Fruit fly (Drosophila melanogaster): ENCODE data around the gene Cnx99A.
A peak's percentile ranks its signal among the peaks of the same experiment; 100 is the strongest.

Cnx99A gene

dm6 chr3R:29322637-29323036 lies 3.2 kb upstream of the Cnx99A start (continued):
- TF ChIP-seq sens (GFP tag) (peak; percentile 27), CG7357 (GFP tag; IDR thresholded peaks at IDR 0.05) (no peak), Ada2b (GFP tag; IDR thresholded peaks at IDR 0.05) (no peak), mam (GFP tag; optimal IDR thresholded peaks at IDR 0.05) (peak; percentile 17), CG4424 (GFP tag; optimal IDR thresholded peaks at IDR 0.05) (peak; percentile 4), CG7839 (tag; optimal IDR thresholded peaks at IDR 0.05) (peak; percentile 4), lab (GFP tag; optimal IDR thresholded peaks at IDR 0.05) (peak; percentile 8), Nf-YB (GFP tag; optimal IDR thresholded peaks at IDR 0.05) (no peak), Ets65A (GFP tag) (peak; percentile 89), Drgx (GFP tag; IDR thresholded peaks at IDR 0.05) (0 out of 2 replicates have a peak, but pooled peaks have one; percentile 10), Camta (GFP tag; optimal IDR thresholded peaks at IDR 0.05) (no peak), pum (GFP tag; optimal IDR thresholded peaks at IDR 0.05) (no peak), zfh1 (GFP tag; IDR thresholded peaks at IDR 0.05) (peak; percentile 35; the same call in 1 of the 3 replicates), MBD-R2 (GFP tag; IDR thresholded peaks at IDR 0.05) (0 out of 2 replicates have a peak, but pooled peaks have one; percentile 11), CG6765 (GFP tag; optimal IDR thresholded peaks at IDR 0.05) (no peak), lmd (GFP tag; IDR thresholded peaks at IDR 0.05) (peak; percentile 38; the same call in 1 of the 2 replicates), CG7786 (GFP tag; optimal IDR thresholded peaks at IDR 0.05) (no peak), CG7556 (GFP tag; optimal IDR thresholded peaks at IDR 0.05) (peak; percentile 7), slbo (GFP tag; IDR thresholded peaks at IDR 0.05) (peak; percentile 43; the same call in 1 of the 2 replicates), CG11504 (tag; optimal IDR thresholded peaks at IDR 0.05) (peak; percentile 19), kah (GFP tag; optimal IDR thresholded peaks at IDR 0.05) (no peak), dysf (GFP tag; IDR thresholded peaks at IDR 0.05) (peak; percentile 60; the same call in 1 of the 3 replicates), onecut (GFP tag; IDR thresholded peaks at IDR 0.05) (no peak), vvl (GFP tag; IDR thresholded peaks at IDR 0.05) (0 out of 2 replicates have a peak, but pooled peaks have one; percentile 8), tap (tag; optimal IDR thresholded peaks at IDR 0.05) (no peak), prd (optimal IDR thresholded peaks at IDR 0.05) (no peak), prd (GFP tag; IDR thresholded peaks at IDR 0.05) (peak; percentile 37; the same call in 1 of the 3 replicates), nmo (GFP tag; optimal IDR thresholded peaks at IDR 0.05) (peak; percentile 3), bab2 (GFP tag; optimal IDR thresholded peaks at IDR 0.05) (peak; percentile 19), Xrp1 (GFP tag; IDR thresholded peaks at IDR 0.05) (peak; percentile 35; the same call in 1 of the 2 replicates), CG2120 (GFP tag; optimal IDR thresholded peaks at IDR 0.05) (peak; percentile 33), Rfx (GFP tag; IDR thresholded peaks at IDR 0.05) (0 out of 2 replicates have a peak, but pooled peaks have one; percentile 20), Side (GFP tag; optimal IDR thresholded peaks at IDR 0.05) (no peak)

- no peak for TF ChIP-seq prd (optimal IDR thresholded peaks at IDR 0.05)
- peak; percentile 74 for TF ChIP-seq prd (GFP tag; IDR thresholded peaks at IDR 0.05)
- TF ChIP-seq CG10654 (GFP tag; optimal IDR thresholded peaks at IDR 0.05) = peak; percentile 53
- TF ChIP-seq CG10462 (GFP tag; optimal IDR thresholded peaks at IDR 0.05) = no peak
- TF ChIP-seq Taf1 (GFP tag; IDR thresholded peaks at IDR 0.05) = peak; percentile 27; the same call in 1 of the 2 replicates
- no peak for TF ChIP-seq NK7.1 (GFP tag; optimal IDR thresholded peaks at IDR 0.05)
- peak; percentile 12 for TF ChIP-seq Lhr (GFP tag; optimal IDR thresholded peaks at IDR 0.05)
- peak; percentile 61 for TF ChIP-seq Fer3 (tag; optimal IDR thresholded peaks at IDR 0.05)
- TF ChIP-seq Adf1 (GFP tag; IDR thresholded peaks at IDR 0.05) = no peak
- no peak; the same call in 1 of the 2 replicates for TF ChIP-seq CG10321 (GFP tag; IDR thresholded peaks at IDR 0.05)
- TF ChIP-seq Abd-B (GFP tag; optimal IDR thresholded peaks at IDR 0.05) = peak; percentile 69
- TF ChIP-seq ftz-f1 (GFP tag; optimal IDR thresholded peaks at IDR 0.05) = no peak
- TF ChIP-seq CG9797 (GFP tag; optimal IDR thresholded peaks at IDR 0.05) = no peak
- TF ChIP-seq Asciz (GFP tag; optimal IDR thresholded peaks at IDR 0.05) = peak; percentile 77
- no peak for TF ChIP-seq CG7963 (GFP tag; IDR thresholded peaks at IDR 0.05; ENCODE audit: partially characterized antibody)
- no peak for TF ChIP-seq CG31388 (GFP tag; optimal IDR thresholded peaks at IDR 0.05)
- peak; percentile 48; the same call in 1 of the 2 replicates for TF ChIP-seq ap (GFP tag; IDR thresholded peaks at IDR 0.05)
- peak; percentile 39 for TF ChIP-seq CG17802 (tag; optimal IDR thresholded peaks at IDR 0.05)
- no peak for TF ChIP-seq dm (GFP tag; optimal IDR thresholded peaks at IDR 0.05)
- no peak for TF ChIP-seq Oaz (GFP tag; IDR thresholded peaks at IDR 0.05)
- TF ChIP-seq BEAF-32 (GFP tag; optimal IDR thresholded peaks at IDR 0.05) = no peak
- no peak; the same call in 1 of the 3 replicates for TF ChIP-seq CG11560 (tag; IDR thresholded peaks at IDR 0.05)
These were observed 771 bp downstream of the Cnx99A start for dm6 chr3R:29318673-29319072.
